Worm (Caenorhabditis elegans) whole organism, L3 larva: Measurements from ENCODE around the gene ostf-4.
A peak's percentile ranks its signal among the peaks of the same experiment; 100 is the strongest.

ENCODE experiments used
- ZK546.5 ChIP-seq: sonication (generic microtip); optimal IDR thresholded peaks from 2 replicates; lab custom pipeline; 2017; ENCODE audit warnings: missing biosample characterization, missing genetic modification characterization
- aly-2 ChIP-seq: fragments of 150-350 bp; optimal IDR thresholded peaks from 2 replicates; lab custom pipeline; 2014; ENCODE audit warnings: missing biosample characterization, missing genetic modification characterization
- ama-1 ChIP-seq: fragments of 150-350 bp; optimal IDR thresholded peaks from 2 replicates; lab custom pipeline; 2018
- ceh-16 ChIP-seq: sonication (generic microtip); optimal IDR thresholded peaks from 2 replicates; lab custom pipeline; 2017; ENCODE audit warnings: missing biosample characterization, missing genetic modification characterization
- ceh-82 ChIP-seq: fragments of 150-350 bp; optimal IDR thresholded peaks from 2 replicates; lab custom pipeline; 2014; ENCODE audit warnings: missing biosample characterization, missing genetic modification characterization
- ceh-9 ChIP-seq: sonication (generic microtip); optimal IDR thresholded peaks from 2 replicates; lab custom pipeline; 2018; ENCODE audit warnings: missing biosample characterization, missing genetic modification characterization
- daf-12 ChIP-seq: fragments of 150-350 bp; optimal IDR thresholded peaks from 2 replicates; lab custom pipeline; 2014; ENCODE audit warnings: missing biosample characterization, missing genetic modification reagents, missing genetic modification characterization
- egl-27 ChIP-seq: sonication (generic microtip); optimal IDR thresholded peaks from 4 replicates; lab custom pipeline; 2017; ENCODE audit warnings: missing biosample characterization, missing genetic modification reagents, missing genetic modification characterization
- egl-5 ChIP-seq: fragments of 150-350 bp; optimal IDR thresholded peaks from 2 replicates; lab custom pipeline; 2017; ENCODE audit warnings: missing biosample characterization, missing genetic modification reagents, missing genetic modification characterization, inconsistent platforms
- elt-1 ChIP-seq: fragments of 150-350 bp; optimal IDR thresholded peaks from 2 replicates; lab custom pipeline; 2014; ENCODE audit warnings: missing biosample characterization, missing genetic modification characterization
- elt-2 ChIP-seq: sonication (generic microtip); optimal IDR thresholded peaks from 2 replicates; lab custom pipeline; 2016; ENCODE audit warnings: missing genetic modification reagents, mild to moderate bottlenecking, missing genetic modification characterization, missing compliant biosample characterization
- elt-3 ChIP-seq, 3 experiments: fragments of 150-350 bp in 1 of 3; sonication (generic microtip) in 2 of 3; optimal IDR thresholded peaks; 2 replicates in 2 of 3; 4 replicates in 1 of 3; lab custom pipeline; 2014 to 2017; ENCODE audit warnings: missing biosample characterization in 3 of 3, missing genetic modification characterization in 3 of 3
- fkh-10 ChIP-seq: sonication (generic microtip); optimal IDR thresholded peaks from 2 replicates; lab custom pipeline; 2017; ENCODE audit warnings: missing biosample characterization, missing genetic modification reagents, missing genetic modification characterization
- fkh-2 ChIP-seq: fragments of 150-350 bp; optimal IDR thresholded peaks from 2 replicates; lab custom pipeline; 2014; ENCODE audit warnings: missing biosample characterization, missing genetic modification reagents, missing genetic modification characterization
- hmg-11 ChIP-seq: sonication (generic microtip); optimal IDR thresholded peaks from 2 replicates; lab custom pipeline; 2016; ENCODE audit warnings: missing genetic modification characterization, missing compliant biosample characterization
- jun-1 ChIP-seq: fragments of 150-350 bp; optimal IDR thresholded peaks from 2 replicates; lab custom pipeline; 2014; ENCODE audit warnings: missing biosample characterization, missing genetic modification reagents, missing genetic modification characterization
- lin-39 ChIP-seq: fragments of 150-350 bp; optimal IDR thresholded peaks from 2 replicates; lab custom pipeline; 2018; ENCODE audit warnings: missing biosample characterization, missing genetic modification reagents, missing genetic modification characterization
- lsy-12 ChIP-seq: sonication (generic microtip); optimal IDR thresholded peaks from 2 replicates; lab custom pipeline; 2016; ENCODE audit warnings: mild to moderate bottlenecking, missing genetic modification characterization, missing compliant biosample characterization
- mdl-1 ChIP-seq: fragments of 150-350 bp; optimal IDR thresholded peaks from 2 replicates; lab custom pipeline; 2014; ENCODE audit warnings: missing biosample characterization, missing genetic modification characterization
- mml-1 ChIP-seq: fragments of 150-350 bp; sonication (generic microtip); optimal IDR thresholded peaks from 3 replicates; lab custom pipeline; 2014; ENCODE audit warnings: missing biosample characterization, missing genetic modification characterization
- nfya-1 ChIP-seq: sonication (generic microtip); optimal IDR thresholded peaks from 2 replicates; lab custom pipeline; 2017; ENCODE audit warnings: missing genetic modification characterization, mild to moderate bottlenecking, missing compliant biosample characterization, antibody characterized with exemption, moderate library complexity; ENCODE audit not compliant: insufficient read depth
- nhr-11 ChIP-seq: fragments of 150-350 bp; optimal IDR thresholded peaks from 2 replicates; lab custom pipeline; 2014; ENCODE audit warnings: missing biosample characterization, missing genetic modification characterization
- nhr-237 ChIP-seq: fragments of 150-350 bp; optimal IDR thresholded peaks from 2 replicates; lab custom pipeline; 2014; ENCODE audit warnings: missing biosample characterization, missing genetic modification characterization
- nhr-25 ChIP-seq: sonication (generic microtip); optimal IDR thresholded peaks from 2 replicates; lab custom pipeline; 2017; ENCODE audit warnings: missing biosample characterization, missing genetic modification characterization
- nhr-28 ChIP-seq: fragments of 150-350 bp; optimal IDR thresholded peaks from 2 replicates; lab custom pipeline; 2014; ENCODE audit warnings: missing biosample characterization, missing genetic modification characterization
- nhr-43 ChIP-seq: sonication (generic microtip); optimal IDR thresholded peaks from 2 replicates; lab custom pipeline; 2016; ENCODE audit warnings: mild to moderate bottlenecking, missing genetic modification characterization, missing compliant biosample characterization; ENCODE audit not compliant: poor library complexity, severe bottlenecking
- nhr-67 ChIP-seq: fragments of 150-350 bp; optimal IDR thresholded peaks from 2 replicates; lab custom pipeline; 2014; ENCODE audit warnings: missing biosample characterization, missing genetic modification characterization
- nhr-76 ChIP-seq: fragments of 150-350 bp; sonication (generic microtip); optimal IDR thresholded peaks from 5 replicates; lab custom pipeline; 2014; ENCODE audit warnings: missing biosample characterization, missing genetic modification characterization
- pha-4 ChIP-seq: fragments of 150-350 bp; optimal IDR thresholded peaks from 2 replicates; lab custom pipeline; 2014; ENCODE audit warnings: missing biosample characterization, missing genetic modification reagents, missing genetic modification characterization
- pqm-1 ChIP-seq: fragments of 150-350 bp; optimal IDR thresholded peaks from 2 replicates; lab custom pipeline; 2017; ENCODE audit warnings: missing biosample characterization, missing genetic modification characterization, inconsistent platforms
- sea-2 ChIP-seq: fragments of 150-350 bp; sonication (generic microtip); optimal IDR thresholded peaks from 4 replicates; lab custom pipeline; 2014; ENCODE audit warnings: missing biosample characterization, missing genetic modification reagents, missing genetic modification characterization
- snpc-4 ChIP-seq: fragments of 150-350 bp; optimal IDR thresholded peaks from 2 replicates; lab custom pipeline; 2014; ENCODE audit warnings: missing biosample characterization, missing genetic modification characterization
- tbx-2 ChIP-seq: sonication (generic microtip); optimal IDR thresholded peaks from 2 replicates; lab custom pipeline; 2016; ENCODE audit warnings: mild to moderate bottlenecking, missing genetic modification characterization, missing compliant biosample characterization
- unc-39 ChIP-seq: sonication (generic microtip); optimal IDR thresholded peaks from 4 replicates; lab custom pipeline; 2017; ENCODE audit warnings: missing biosample characterization, missing genetic modification characterization
- unc-62 ChIP-seq: fragments of 150-350 bp; sonication (generic microtip); optimal IDR thresholded peaks from 4 replicates; lab custom pipeline; 2014; ENCODE audit warnings: missing biosample characterization, missing genetic modification reagents, missing genetic modification characterization
- zag-1 ChIP-seq: fragments of 150-350 bp; optimal IDR thresholded peaks from 2 replicates; lab custom pipeline; 2014; ENCODE audit warnings: missing biosample characterization, missing genetic modification characterization
- ztf-11 ChIP-seq: fragments of 150-350 bp; optimal IDR thresholded peaks from 2 replicates; lab custom pipeline; 2014; ENCODE audit warnings: missing biosample characterization, missing genetic modification characterization
- ztf-4 ChIP-seq: fragments of 150-350 bp; optimal IDR thresholded peaks from 2 replicates; lab custom pipeline; 2014; ENCODE audit warnings: missing biosample characterization, missing genetic modification characterization

Gene ostf-4

ce11 chrIII:10318062-10318609 lies at the start of gene ostf-4, which contains the start of gene unc-50:
Gene ostf-4 (minus strand): TSS chrIII:10318559.
Gene unc-50 (minus strand): TSS chrIII:10318162.
- TF ChIP-seq zag-1 (tag; lab: Kevin White, UChicago), result no peak
- TF ChIP-seq nhr-28 (tag; lab: Kevin White, UChicago), result no peak
- no peak for TF ChIP-seq pha-4
- no peak for TF ChIP-seq elt-3 (tag; optimal IDR thresholded peaks at IDR 0.05; lab: Kevin White, UChicago)
- no peak for TF ChIP-seq snpc-4 (tag; lab: Kevin White, UChicago)
- TF ChIP-seq ztf-11, result no peak
- no peak for TF ChIP-seq lsy-12
- no peak for TF ChIP-seq ama-1 (lab: Kevin White, UChicago)
- TF ChIP-seq sea-2 (GFP tag; lab: Kevin White, UChicago), result no peak
- no peak for TF ChIP-seq pqm-1
- no peak for TF ChIP-seq tbx-2 (tag; lab: Kevin White, UChicago)
- TF ChIP-seq hmg-11, result no peak
- no peak for TF ChIP-seq nhr-237 (tag; lab: Kevin White, UChicago)
- TF ChIP-seq mdl-1, result no peak
- no peak for TF ChIP-seq jun-1 (tag; lab: Kevin White, UChicago)
- no peak for TF ChIP-seq ceh-9
- no peak for TF ChIP-seq egl-5 (tag; lab: Kevin White, UChicago)
- no peak for TF ChIP-seq elt-2 (tag; lab: Kevin White, UChicago)

ce11 chrIII:10367355-10367909 lies 49.1 kb upstream of the ostf-4 start:
- TF ChIP-seq nhr-43 (tag; lab: Kevin White, UChicago) (no peak), egl-5 (tag; lab: Kevin White, UChicago) (no peak), nfya-1 (tag; lab: Kevin White, UChicago) (peak; percentile 31), hmg-11 (peak; percentile 8)

ce11 chrIII:10364656-10365055 lies 46.3 kb upstream of the ostf-4 start, which contains the start of gene tbc-8:
Gene tbc-8 (plus strand): TSS chrIII:10364956.
- TF ChIP-seq ZK546.5 (tag; lab: Kevin White, UChicago) (no peak), egl-27 (no peak), nhr-25 (tag; lab: Kevin White, UChicago) (no peak), snpc-4 (tag; lab: Kevin White, UChicago) (no peak), nhr-76 (no peak), hmg-11 (no peak), mml-1 (tag; lab: Kevin White, UChicago) (no peak), nhr-67 (tag; lab: Kevin White, UChicago) (no peak), daf-12 (tag; lab: Kevin White, UChicago) (no peak), nhr-28 (tag; lab: Kevin White, UChicago) (no peak), ceh-82 (tag; lab: Kevin White, UChicago) (no peak), tbx-2 (tag; lab: Kevin White, UChicago) (no peak), ztf-4 (tag; lab: Kevin White, UChicago) (no peak), unc-62 (no peak), unc-39 (tag; lab: Kevin White, UChicago) (no peak), ama-1 (lab: Kevin White, UChicago) (no peak)
- TF ChIP-seq, all 47 proteins: peak for 0

- TF ChIP-seq nhr-237 (tag; lab: Kevin White, UChicago) (no peak), nhr-25 (tag; lab: Kevin White, UChicago) (no peak), ceh-16 (tag; lab: Kevin White, UChicago) (no peak), lin-39 (tag; lab: Kevin White, UChicago) (no peak), nfya-1 (tag; lab: Kevin White, UChicago) (no peak), nhr-43 (tag; lab: Kevin White, UChicago) (no peak)
These were observed 44.6 kb upstream of the ostf-4 start for ce11 chrIII:10362920-10363319.

ce11 chrIII:10361456-10361855 lies 43.1 kb upstream of the ostf-4 start:
- TF ChIP-seq nhr-28 (tag; lab: Kevin White, UChicago) (no peak), jun-1 (tag; lab: Kevin White, UChicago) (no peak), unc-62 (no peak), nhr-25 (tag; lab: Kevin White, UChicago) (no peak), nhr-237 (tag; lab: Kevin White, UChicago) (no peak), sea-2 (GFP tag; lab: Kevin White, UChicago) (no peak), fkh-2 (tag; lab: Kevin White, UChicago) (no peak), daf-12 (tag; lab: Kevin White, UChicago) (no peak), pha-4 (no peak), lsy-12 (no peak), mml-1 (tag; lab: Kevin White, UChicago) (no peak), fkh-10 (GFP tag; lab: Kevin White, UChicago) (no peak), elt-1 (tag; lab: Kevin White, UChicago) (no peak), aly-2 (tag; lab: Kevin White, UChicago) (no peak), mdl-1 (no peak), hmg-11 (no peak), elt-2 (tag; lab: Kevin White, UChicago) (no peak), nhr-11 (tag; lab: Kevin White, UChicago) (no peak), ceh-82 (tag; lab: Kevin White, UChicago) (no peak)
